Worm (Caenorhabditis elegans): Measurements from ENCODE around the gene K04E7.1.
A peak's percentile ranks its signal among the peaks of the same experiment; 100 is the strongest.

Gene K04E7.1

ce11 chrX:6445239-6445638 is 16.6 kb upstream of the K04E7.1 start (continued):
- TF ChIP-seq mes-2 (tag; optimal IDR thresholded peaks at IDR 0.05; ENCODE audit: poor library complexity, severe bottlenecking) (no peak), aha-1 (tag) (no peak), aly-2 (tag; optimal IDR thresholded peaks at IDR 0.05) (no peak), madf-5 (GFP tag; IDR thresholded peaks at IDR 0.05) (no peak), dmd-6 (GFP tag; IDR thresholded peaks at IDR 0.05) (peak; percentile 51), ZK546.5 (tag; optimal IDR thresholded peaks at IDR 0.05) (no peak), nhr-76 (tag; optimal IDR thresholded peaks at IDR 0.05) (no peak), pqm-1 (tag; optimal IDR thresholded peaks at IDR 0.05) (peak; percentile 28), spr-3 (GFP tag; optimal IDR thresholded peaks at IDR 0.05) (no peak), zfp-2 (tag; optimal IDR thresholded peaks at IDR 0.05) (no peak), dpl-1 (GFP tag; optimal IDR thresholded peaks at IDR 0.05) (no peak), ceh-62 (tag; optimal IDR thresholded peaks at IDR 0.05) (no peak), sdz-12 (GFP tag; optimal IDR thresholded peaks at IDR 0.05) (no peak), jun-1 (tag; optimal IDR thresholded peaks at IDR 0.05) (no peak), spr-1 (tag; optimal IDR thresholded peaks at IDR 0.05) (no peak), gei-8 (GFP tag; optimal IDR thresholded peaks at IDR 0.05) (no peak), T20F7.1 (GFP tag; optimal IDR thresholded peaks at IDR 0.05) (peak; percentile 5), ceh-82 (tag; optimal IDR thresholded peaks at IDR 0.05) (no peak), nhr-11 (tag; optimal IDR thresholded peaks at IDR 0.05) (no peak), daf-19 (GFP tag; conservative IDR thresholded peaks at IDR 0.05) (no peak), nhr-6 (tag; optimal IDR thresholded peaks at IDR 0.05) (no peak), saeg-2 (GFP tag; IDR thresholded peaks at IDR 0.05) (no peak), dmd-9 (GFP tag; IDR thresholded peaks at IDR 0.05) (no peak), nhr-48 (tag; optimal IDR thresholded peaks at IDR 0.05) (no peak), F26F4.8 (GFP tag; conservative IDR thresholded peaks at IDR 0.05) (no peak), ZK337.2 (GFP tag; IDR thresholded peaks at IDR 0.05) (no peak), ztf-11 (tag; optimal IDR thresholded peaks at IDR 0.05) (no peak), zip-2 (tag; optimal IDR thresholded peaks at IDR 0.05) (no peak), ceh-32 (tag; optimal IDR thresholded peaks at IDR 0.05; ENCODE audit: poor library complexity) (no peak), Y5F2A.4 (GFP tag; optimal IDR thresholded peaks at IDR 0.05) (no peak), ceh-20 (GFP tag; IDR thresholded peaks at IDR 0.05) (no peak), snpc-1.2 (GFP tag; IDR thresholded peaks at IDR 0.05) (no peak), tra-1 (GFP tag; IDR thresholded peaks at IDR 0.05) (no peak), unc-39 (tag; optimal IDR thresholded peaks at IDR 0.05) (no peak), unc-62 (GFP tag; optimal IDR thresholded peaks at IDR 0.05 in 1 of 2) (no peak), unc-62 (tag; optimal IDR thresholded peaks at IDR 0.05) (no peak), set-16 (GFP tag; IDR thresholded peaks at IDR 0.05) (no peak), ces-1 (GFP tag; optimal IDR thresholded peaks at IDR 0.05) (no peak), nhr-237 (tag; optimal IDR thresholded peaks at IDR 0.05) (no peak), attf-4 (tag; optimal IDR thresholded peaks at IDR 0.05) (no peak)

- TF ChIP-seq daf-16 (GFP tag; optimal IDR thresholded peaks at IDR 0.05) (no peak), daf-16 (tag; optimal IDR thresholded peaks at IDR 0.05) (peak; percentile 17), zfp-3 (GFP tag; conservative IDR thresholded peaks at IDR 0.05) (no peak)
These were observed 15.3 kb upstream of the K04E7.1 start, which contains the start of gene asp-14 for ce11 chrX:6446564-6446963. asp-14 (minus strand) TSS chrX:6446664.
